Fruit fly (Drosophila melanogaster): Measurements from ENCODE around the gene croc.

croc gene

DNA sequence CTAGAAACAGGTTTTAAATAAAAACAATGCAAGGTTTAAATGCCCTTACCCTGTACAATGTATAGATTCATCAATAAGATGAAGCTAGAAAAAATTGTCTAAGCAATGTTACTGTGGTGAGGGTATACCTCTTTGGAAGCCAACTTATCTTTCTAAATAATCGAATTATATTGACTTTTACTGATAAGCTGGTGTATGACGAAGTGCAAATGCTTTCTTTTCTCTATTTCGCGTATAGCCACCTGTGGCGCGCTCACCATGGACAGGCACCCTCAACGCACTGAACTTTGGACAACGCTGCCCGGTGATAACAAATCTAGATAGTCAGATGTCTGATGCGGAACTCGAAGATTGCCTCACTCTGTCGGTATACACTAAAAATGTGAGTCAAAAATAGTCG, 25.6 kb upstream of the croc start:
- TF ChIP-seq gl (tag; optimal IDR thresholded peaks at IDR 0.05) = no peak
- TF ChIP-seq CG15710 (tag; optimal IDR thresholded peaks at IDR 0.05) = no peak
- TF ChIP-seq CG9948 (tag; optimal IDR thresholded peaks at IDR 0.05) = no peak
- no peak for TF ChIP-seq rn (GFP tag; IDR thresholded peaks at IDR 0.05)
- no peak for TF ChIP-seq CG14655 (GFP tag; optimal IDR thresholded peaks at IDR 0.05)
- no peak for TF ChIP-seq CG13204 (GFP tag; optimal IDR thresholded peaks at IDR 0.05)
- no peak for TF ChIP-seq CG8301 (tag; optimal IDR thresholded peaks at IDR 0.05)
- TF ChIP-seq CG17806 (tag; optimal IDR thresholded peaks at IDR 0.05) = no peak

DNA sequence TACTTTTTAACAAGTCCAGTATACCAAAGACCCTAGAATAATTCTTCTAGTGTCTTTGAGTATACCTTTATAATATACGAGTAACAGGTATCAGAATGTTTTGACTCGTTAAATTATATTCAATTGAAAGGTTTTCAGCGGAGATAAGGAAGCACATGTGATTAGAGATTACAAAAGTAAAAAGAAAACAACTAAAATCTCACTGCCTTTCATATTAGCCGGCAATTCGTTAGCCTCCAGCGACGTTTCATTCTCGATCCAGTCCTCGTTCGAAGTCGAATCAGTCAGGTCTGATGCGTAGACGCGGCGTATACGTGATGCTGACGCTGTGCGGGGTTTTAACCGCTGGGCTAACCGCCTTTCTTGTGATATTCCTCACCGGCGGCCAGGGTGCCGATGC, 24.9 kb upstream of the croc start, which contains the start of gene Est-Q:
Est-Q (plus strand) TSS at position 250 of the 400 bp plus-strand sequence.
- TF ChIP-seq CG12605 (GFP tag; IDR thresholded peaks at IDR 0.05) (no peak), Snoo (tag; optimal IDR thresholded peaks at IDR 0.05) (no peak), CG15710 (tag; optimal IDR thresholded peaks at IDR 0.05) (no peak), CG32121 (GFP tag; IDR thresholded peaks at IDR 0.05) (no peak), CG14655 (GFP tag; optimal IDR thresholded peaks at IDR 0.05) (no peak), EcR (GFP tag; optimal IDR thresholded peaks at IDR 0.05) (no peak), fd96Ca (GFP tag; IDR thresholded peaks at IDR 0.05) (no peak), Pif1B (GFP tag; optimal IDR thresholded peaks at IDR 0.05) (no peak), CG8159 (tag; optimal IDR thresholded peaks at IDR 0.05) (no peak), CG4496 (GFP tag; IDR thresholded peaks at IDR 0.05) (no peak), gl (tag; optimal IDR thresholded peaks at IDR 0.05) (no peak), CG13204 (GFP tag; optimal IDR thresholded peaks at IDR 0.05) (no peak)

DNA sequence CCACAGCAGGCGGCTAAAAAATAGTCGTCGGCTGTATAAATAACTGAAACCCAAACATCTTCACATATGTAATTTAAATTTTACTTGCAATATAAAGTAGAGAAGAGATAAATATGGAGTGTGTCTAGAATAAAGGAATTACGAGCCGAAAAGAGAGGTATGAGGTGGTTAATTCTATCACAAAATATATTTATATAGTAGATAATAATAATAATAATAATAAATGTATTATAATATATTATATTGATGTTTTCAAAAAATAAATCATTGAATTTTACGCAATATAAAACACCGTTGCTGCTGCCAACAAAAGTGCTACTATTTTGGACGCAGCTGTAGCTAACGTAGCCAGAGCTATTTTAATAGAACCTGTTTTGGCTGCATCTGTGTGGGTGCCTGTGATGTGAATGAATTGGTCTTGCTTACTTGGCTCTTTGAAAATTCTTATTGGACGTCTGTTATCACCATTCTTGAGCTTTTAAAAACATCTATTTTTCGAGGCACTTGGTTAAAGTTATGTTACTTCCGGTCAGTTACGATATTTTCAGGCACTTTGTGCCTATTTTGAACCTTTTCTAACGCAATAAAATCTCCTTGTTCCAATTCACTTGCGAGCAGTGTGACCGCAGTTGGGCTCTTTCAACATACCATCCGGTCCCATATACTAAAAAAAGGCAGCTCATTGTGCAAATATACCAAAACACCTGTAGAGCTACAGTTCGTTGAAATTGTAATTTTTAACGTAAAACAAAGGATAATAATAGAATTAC, 20.8 kb upstream of the croc start, which contains the start of gene Hr78:
Hr78 (minus strand) TSS at position 630 of the 770 bp plus-strand sequence.
- peak; percentile 19 for TF ChIP-seq gl (tag; optimal IDR thresholded peaks at IDR 0.05)
- peak; percentile 63; the same call in 2 of the 3 replicates for TF ChIP-seq CG4496 (GFP tag; IDR thresholded peaks at IDR 0.05)
- TF ChIP-seq Ets98B (GFP tag; IDR thresholded peaks at IDR 0.05) = no peak; the same call in 1 of the 2 replicates
- TF ChIP-seq CG17806 (tag; optimal IDR thresholded peaks at IDR 0.05) = peak; percentile 75
- peak; percentile 60 for TF ChIP-seq CG34367 (tag; optimal IDR thresholded peaks at IDR 0.05)
- TF ChIP-seq D1 (tag; optimal IDR thresholded peaks at IDR 0.05) = peak; percentile 75
- TF ChIP-seq CG14655 (GFP tag; optimal IDR thresholded peaks at IDR 0.05) = no peak
- no peak for TF ChIP-seq CG13204 (GFP tag; optimal IDR thresholded peaks at IDR 0.05)
- TF ChIP-seq CG10348 (GFP tag; IDR thresholded peaks at IDR 0.05) = no peak
- TF ChIP-seq CG32121 (GFP tag; IDR thresholded peaks at IDR 0.05) = peak; percentile 73
- peak; percentile 65 for TF ChIP-seq Pif1B (GFP tag; optimal IDR thresholded peaks at IDR 0.05)
- peak; percentile 81 for TF ChIP-seq CG8301 (tag; optimal IDR thresholded peaks at IDR 0.05)
- peak; percentile 84 for TF ChIP-seq CG8159 (tag; optimal IDR thresholded peaks at IDR 0.05)
- TF ChIP-seq rn (GFP tag; IDR thresholded peaks at IDR 0.05) = no peak
- peak; percentile 83 for TF ChIP-seq CG9948 (tag; optimal IDR thresholded peaks at IDR 0.05)
- peak; percentile 84 for TF ChIP-seq CG15710 (tag; optimal IDR thresholded peaks at IDR 0.05)
- peak; percentile 46; the same call in 1 of the 3 replicates for TF ChIP-seq fd96Ca (GFP tag; IDR thresholded peaks at IDR 0.05)
- TF ChIP-seq Snoo (tag; optimal IDR thresholded peaks at IDR 0.05) = peak; percentile 71
- peak; percentile 77 for TF ChIP-seq EcR (GFP tag; optimal IDR thresholded peaks at IDR 0.05)
- peak; percentile 35 for TF ChIP-seq CG12605 (GFP tag; IDR thresholded peaks at IDR 0.05)

DNA sequence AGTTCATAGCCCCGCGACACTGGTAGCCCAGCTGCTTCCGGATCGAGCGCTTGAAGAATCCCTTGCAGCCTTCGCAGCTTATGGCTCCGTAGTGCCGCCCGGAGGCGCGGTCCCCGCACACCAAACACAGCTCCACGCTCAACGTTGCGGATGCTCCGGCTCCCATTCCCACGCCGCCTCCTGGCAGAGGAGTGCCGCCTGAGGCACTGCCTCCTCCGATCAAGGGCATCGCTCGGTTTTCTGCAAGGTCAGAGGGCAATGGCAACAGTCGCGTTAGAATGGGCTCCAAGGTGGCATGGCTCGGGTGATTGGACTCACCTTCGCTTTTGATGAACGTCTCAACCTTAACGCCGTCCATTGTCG, 20.2 kb upstream of the croc start:
- TF ChIP-seq rn (GFP tag; IDR thresholded peaks at IDR 0.05) (no peak), CG17806 (tag; optimal IDR thresholded peaks at IDR 0.05) (no peak), CG13204 (GFP tag; optimal IDR thresholded peaks at IDR 0.05) (no peak), CG9948 (tag; optimal IDR thresholded peaks at IDR 0.05) (no peak), CG14655 (GFP tag; optimal IDR thresholded peaks at IDR 0.05) (no peak), CG10348 (GFP tag; IDR thresholded peaks at IDR 0.05) (no peak)

DNA sequence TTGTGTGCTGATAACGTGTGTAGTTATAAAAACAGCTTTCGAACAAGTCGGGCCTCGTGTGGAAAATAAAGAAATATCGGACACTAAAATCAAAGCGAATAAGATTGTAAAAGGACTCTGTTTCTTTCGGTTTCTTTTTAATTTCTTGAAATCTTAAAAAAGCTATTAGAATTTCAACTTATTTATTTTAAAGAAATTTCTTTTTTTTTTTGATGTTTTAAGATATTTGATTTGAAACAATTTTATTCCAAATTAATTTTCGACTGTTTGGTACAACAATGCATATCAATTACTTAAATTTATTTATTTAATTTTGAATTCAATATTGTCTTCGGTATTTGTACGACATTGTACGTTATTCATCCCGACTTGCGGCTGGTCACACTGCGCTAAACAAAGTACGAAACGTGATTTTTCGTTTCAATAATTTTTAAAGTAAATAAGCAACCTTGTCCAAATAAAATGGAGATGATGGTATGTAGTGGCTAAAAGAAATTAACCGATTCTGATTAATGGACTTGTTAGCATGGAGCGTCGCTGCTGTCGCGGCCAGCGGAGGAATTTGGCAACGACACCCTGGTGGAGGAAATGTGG, 16.5 kb upstream of the croc start, which contains the start of the genes CG7202 and CG7519:
CG7202 (minus strand) TSS at position 51 of the 594 bp plus-strand sequence.
CG7519 (plus strand) TSS at position 361 of the 594 bp plus-strand sequence.
- TF ChIP-seq EcR (GFP tag; optimal IDR thresholded peaks at IDR 0.05) (no peak), Pif1B (GFP tag; optimal IDR thresholded peaks at IDR 0.05) (no peak), CG15710 (tag; optimal IDR thresholded peaks at IDR 0.05) (no peak), Ets98B (GFP tag; IDR thresholded peaks at IDR 0.05) (no peak), CG9948 (tag; optimal IDR thresholded peaks at IDR 0.05) (no peak), CG17806 (tag; optimal IDR thresholded peaks at IDR 0.05) (no peak), D1 (tag; optimal IDR thresholded peaks at IDR 0.05) (no peak), gl (tag; optimal IDR thresholded peaks at IDR 0.05) (no peak), CG13204 (GFP tag; optimal IDR thresholded peaks at IDR 0.05) (no peak), rn (GFP tag; IDR thresholded peaks at IDR 0.05) (no peak), CG32121 (GFP tag; IDR thresholded peaks at IDR 0.05) (no peak), CG8301 (tag; optimal IDR thresholded peaks at IDR 0.05) (no peak), CG10348 (GFP tag; IDR thresholded peaks at IDR 0.05) (no peak), CG12605 (GFP tag; IDR thresholded peaks at IDR 0.05) (no peak)

DNA sequence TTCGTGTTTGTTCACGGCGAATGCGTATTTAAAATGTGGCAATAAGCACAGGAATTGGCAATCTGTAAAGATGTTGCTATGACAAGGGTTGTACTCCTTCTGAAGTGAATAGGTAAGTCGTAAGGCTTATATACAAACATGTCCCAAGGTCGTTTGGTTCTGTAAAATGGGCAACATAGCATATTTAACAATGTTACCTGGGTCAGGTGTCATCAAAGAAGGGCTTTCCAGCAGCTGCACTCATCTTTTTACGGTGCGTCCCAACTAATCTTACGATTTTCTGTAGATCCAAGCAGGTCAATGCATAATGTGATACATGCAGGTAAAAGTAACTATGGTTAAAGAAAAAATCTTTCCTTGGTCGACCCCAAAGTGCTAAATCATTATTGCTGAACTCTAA, 14.2 kb upstream of the croc start, which contains the start of gene Neu2:
Neu2 (minus strand) TSS at position 101 of the 400 bp plus-strand sequence.
- TF ChIP-seq Pif1A (GFP tag; optimal IDR thresholded peaks at IDR 0.05) (no peak), CG8301 (tag; optimal IDR thresholded peaks at IDR 0.05) (no peak), Snoo (tag; optimal IDR thresholded peaks at IDR 0.05) (no peak), CG13204 (GFP tag; optimal IDR thresholded peaks at IDR 0.05) (no peak), CG4496 (GFP tag; IDR thresholded peaks at IDR 0.05) (no peak), Ets98B (GFP tag; IDR thresholded peaks at IDR 0.05) (no peak), CG9948 (tag; optimal IDR thresholded peaks at IDR 0.05) (no peak), CG34367 (tag; optimal IDR thresholded peaks at IDR 0.05) (no peak), D1 (tag; optimal IDR thresholded peaks at IDR 0.05) (no peak), CG15710 (tag; optimal IDR thresholded peaks at IDR 0.05) (no peak), EcR (GFP tag; optimal IDR thresholded peaks at IDR 0.05) (no peak), CG14655 (GFP tag; optimal IDR thresholded peaks at IDR 0.05) (no peak), rn (GFP tag; IDR thresholded peaks at IDR 0.05) (no peak), CG12605 (GFP tag; IDR thresholded peaks at IDR 0.05) (no peak), CG17806 (tag; optimal IDR thresholded peaks at IDR 0.05) (no peak), CG32121 (GFP tag; IDR thresholded peaks at IDR 0.05) (no peak), gl (tag; optimal IDR thresholded peaks at IDR 0.05) (no peak), CG8159 (tag; optimal IDR thresholded peaks at IDR 0.05) (no peak)

Data from whole organism, pupa.